Fruit fly (Drosophila melanogaster) whole organism, embryonic: ENCODE data around the gene Vps37B.

Source experiments
- CG10274 ChIP-seq: fragments of 200-800 bp; sonication (Bioruptor generic); optimal IDR thresholded peaks from 3 replicates; lab custom pipeline; 2017; ENCODE audit warnings: missing biosample characterization, mild to moderate bottlenecking, missing genetic modification characterization
- CG12744 ChIP-seq: fragments of 200-800 bp; sonication (Bioruptor generic); optimal IDR thresholded peaks from 2 replicates; lab custom pipeline; 2016; ENCODE audit warnings: missing biosample characterization, missing genetic modification characterization
- CG13123 ChIP-seq: fragments of 200-800 bp; sonication (Bioruptor generic); optimal IDR thresholded peaks from 2 replicates; lab custom pipeline; 2016; ENCODE audit warnings: missing biosample characterization, missing genetic modification characterization
- CG14441 ChIP-seq: fragments of 200-800 bp; sonication (Bioruptor generic); IDR thresholded peaks from 2 replicates; pipeline ENCODE4 v1.3.6; 2022; ENCODE audit warnings: missing biosample characterization, missing genetic modification characterization
- CG14860 ChIP-seq: fragments of 200-800 bp; sonication (Bioruptor generic); IDR thresholded peaks from 3 replicates; pipeline ENCODE4 v1.3.6; 2022; ENCODE audit warnings: missing biosample characterization, missing genetic modification characterization; ENCODE audit not compliant: partially characterized antibody
- CG1602 ChIP-seq: fragments of 200-800 bp; sonication (Bioruptor generic); optimal IDR thresholded peaks from 3 replicates; lab custom pipeline; 2016; ENCODE audit warnings: missing biosample characterization, missing genetic modification characterization
- CG16815 ChIP-seq: fragments of 200-800 bp; sonication (Bioruptor generic); optimal IDR thresholded peaks from 3 replicates; lab custom pipeline; 2017; ENCODE audit warnings: missing biosample characterization, mild to moderate bottlenecking, missing genetic modification characterization
- CG17385 ChIP-seq: fragments of 200-800 bp; sonication (Bioruptor generic); optimal IDR thresholded peaks from 3 replicates; lab custom pipeline; 2018; ENCODE audit warnings: missing biosample characterization, mild to moderate bottlenecking, missing genetic modification characterization
- CG2120 ChIP-seq: fragments of 200-800 bp; sonication (Bioruptor generic); optimal IDR thresholded peaks from 3 replicates; lab custom pipeline; 2016; ENCODE audit warnings: missing biosample characterization, missing genetic modification characterization
- CG2712 ChIP-seq: fragments of 200-800 bp; optimal IDR thresholded peaks from 3 replicates; lab custom pipeline; 2019; ENCODE audit warnings: missing biosample characterization, mild to moderate bottlenecking, missing genetic modification characterization, moderate library complexity
- CG2875 ChIP-seq: fragments of 200-800 bp; sonication (Bioruptor generic); optimal IDR thresholded peaks from 2 replicates; lab custom pipeline; 2017; ENCODE audit warnings: missing biosample characterization, mild to moderate bottlenecking, missing genetic modification characterization, missing genetic modification reagents
- CG3838 ChIP-seq: fragments of 200-800 bp; sonication (Bioruptor generic); optimal IDR thresholded peaks from 3 replicates; lab custom pipeline; 2016; ENCODE audit warnings: missing biosample characterization, missing genetic modification characterization
- CG4424 ChIP-seq: fragments of 200-800 bp; sonication (Bioruptor generic); optimal IDR thresholded peaks from 3 replicates; lab custom pipeline; 2016; ENCODE audit warnings: missing biosample characterization, missing genetic modification characterization
- CG6689 ChIP-seq: fragments of 200-800 bp; sonication (Bioruptor generic); IDR thresholded peaks from 2 replicates; pipeline ENCODE4 v1.3.6; 2022; ENCODE audit warnings: missing biosample characterization, missing genetic modification characterization
- CG6813 ChIP-seq: fragments of 200-800 bp; sonication (Bioruptor generic); optimal IDR thresholded peaks from 2 replicates; lab custom pipeline; 2017; ENCODE audit warnings: missing biosample characterization, missing genetic modification characterization, mild to moderate bottlenecking, moderate library complexity, missing genetic modification reagents
- Eip74EF ChIP-seq, 2 experiments: fragments of 200-800 bp in 1 of 2; fragments of >200 bp in 1 of 2; sonication (Bioruptor generic) in 1 of 2; optimal IDR thresholded peaks; 2 replicates each; lab custom pipeline; 2017 to 2019; ENCODE audit warnings: missing biosample characterization in 2 of 2, missing genetic modification characterization in 2 of 2, mild to moderate bottlenecking in 1 of 2, moderate library complexity in 1 of 2
- Ets97D ChIP-seq: fragments of 200-800 bp; sonication (Bioruptor generic); optimal IDR thresholded peaks from 3 replicates; lab custom pipeline; 2016; ENCODE audit warnings: missing biosample characterization, missing genetic modification characterization
- H2.0 ChIP-seq: fragments of 200-800 bp; sonication (Bioruptor generic); IDR thresholded peaks from 2 replicates; pipeline ENCODE4 v1.3.6; 2022; ENCODE audit warnings: missing biosample characterization, missing genetic modification characterization
- HLH3B ChIP-seq: fragments of 200-800 bp; sonication (Bioruptor generic); IDR thresholded peaks from 2 replicates; pipeline ENCODE4 v1.3.6; 2022; ENCODE audit warnings: missing biosample characterization, missing genetic modification characterization
- Hmr ChIP-seq: fragments of 200-800 bp; sonication (Bioruptor generic); optimal IDR thresholded peaks from 3 replicates; lab custom pipeline; 2017; ENCODE audit warnings: mild to moderate bottlenecking, missing biosample characterization, missing genetic modification reagents, missing genetic modification characterization
- NC2α ChIP-seq: fragments of 200-800 bp; sonication (Bioruptor generic); optimal IDR thresholded peaks from 2 replicates; lab custom pipeline; 2016; ENCODE audit warnings: missing biosample characterization, missing genetic modification characterization
- NC2β ChIP-seq: fragments of 200-800 bp; sonication (Bioruptor generic); optimal IDR thresholded peaks from 2 replicates; lab custom pipeline; 2016; ENCODE audit warnings: missing biosample characterization, missing genetic modification characterization
- Nf-YB ChIP-seq: fragments of 200-800 bp; sonication (Bioruptor generic); optimal IDR thresholded peaks from 3 replicates; lab custom pipeline; 2019; ENCODE audit warnings: missing biosample characterization, mild to moderate bottlenecking, missing genetic modification characterization, moderate library complexity
- Scr ChIP-seq: fragments of 200-800 bp; sonication (Bioruptor generic); IDR thresholded peaks from 2 replicates; pipeline ENCODE4 v1.3.6; 2022; ENCODE audit warnings: missing biosample characterization, missing genetic modification characterization; ENCODE audit not compliant: partially characterized antibody
- Sry-β ChIP-seq: fragments of 200-800 bp; sonication (Bioruptor generic); optimal IDR thresholded peaks from 2 replicates; lab custom pipeline; 2018; ENCODE audit warnings: missing biosample characterization, mild to moderate bottlenecking, missing genetic modification characterization, moderate library complexity
- Ssrp ChIP-seq: fragments of 200-800 bp; sonication (Bioruptor generic); optimal IDR thresholded peaks from 2 replicates; lab custom pipeline; 2018; ENCODE audit warnings: missing biosample characterization, mild to moderate bottlenecking, missing genetic modification characterization, moderate library complexity
- TFAM ChIP-seq: fragments of 200-800 bp; sonication (Bioruptor generic); optimal IDR thresholded peaks from 2 replicates; lab custom pipeline; 2017; ENCODE audit warnings: missing biosample characterization, missing genetic modification characterization, inconsistent platforms
- Vsx1 ChIP-seq: fragments of 200-800 bp; sonication (Bioruptor generic); optimal IDR thresholded peaks from 2 replicates; lab custom pipeline; 2017; ENCODE audit warnings: missing biosample characterization, mild to moderate bottlenecking, missing genetic modification characterization, missing genetic modification reagents
- bbx ChIP-seq: fragments of 200-800 bp; sonication (Bioruptor generic); IDR thresholded peaks from 2 replicates; pipeline ENCODE4 v1.3.6; 2022; ENCODE audit warnings: missing biosample characterization, missing genetic modification characterization; ENCODE audit not compliant: partially characterized antibody
- btn ChIP-seq: fragments of 200-800 bp; sonication (Bioruptor generic); optimal IDR thresholded peaks from 2 replicates; lab custom pipeline; 2016; ENCODE audit warnings: missing biosample characterization, missing genetic modification characterization
- chinmo ChIP-seq: fragments of 200-800 bp; sonication (Bioruptor generic); IDR thresholded peaks from 4 replicates; pipeline ENCODE4 v1.3.6; 2022; ENCODE audit warnings: missing biosample characterization, missing genetic modification characterization; ENCODE audit not compliant: partially characterized antibody
- ci ChIP-seq: fragments of 200-800 bp; sonication (Bioruptor generic); IDR thresholded peaks from 3 replicates; pipeline ENCODE4 v1.3.6; 2022; ENCODE audit warnings: missing biosample characterization, missing genetic modification characterization
- dmrt11E ChIP-seq: fragments of 200-800 bp; sonication (Bioruptor generic); optimal IDR thresholded peaks from 3 replicates; lab custom pipeline; 2018; ENCODE audit warnings: missing biosample characterization, mild to moderate bottlenecking, missing genetic modification characterization, moderate library complexity
- exex ChIP-seq: fragments of 200-800 bp; sonication (Bioruptor generic); optimal IDR thresholded peaks from 4 replicates; lab custom pipeline; 2018; ENCODE audit warnings: missing biosample characterization, mild to moderate bottlenecking, missing genetic modification characterization, moderate library complexity
- fd64A ChIP-seq: fragments of 200-800 bp; sonication (Bioruptor generic); optimal IDR thresholded peaks from 3 replicates; lab custom pipeline; 2018; ENCODE audit warnings: missing biosample characterization, mild to moderate bottlenecking, missing genetic modification characterization
- fu2 ChIP-seq: fragments of 200-800 bp; sonication (Bioruptor generic); optimal IDR thresholded peaks from 2 replicates; lab custom pipeline; 2016; ENCODE audit warnings: missing biosample characterization, missing genetic modification characterization
- grn ChIP-seq: fragments of 200-800 bp; sonication (Bioruptor generic); optimal IDR thresholded peaks from 3 replicates; lab custom pipeline; 2017; ENCODE audit warnings: missing biosample characterization, missing genetic modification characterization
- hkb ChIP-seq, 2 experiments: fragments of 200-800 bp in 1 of 2; fragments of >200 bp in 1 of 2; sonication (Bioruptor generic) in 1 of 2; IDR thresholded peaks in 1 of 2; optimal IDR thresholded peaks in 1 of 2; 2 replicates each; pipeline versions ENCODE4 v1.3.6 to Lab custom; 2017 to 2022; ENCODE audit warnings: missing biosample characterization in 1 of 2, missing genetic modification characterization in 1 of 2
- hth ChIP-seq: fragments of >200 bp; optimal IDR thresholded peaks from 2 replicates; lab custom pipeline; 2017; ENCODE audit warnings: inconsistent platforms
- ind ChIP-seq: fragments of 200-800 bp; sonication (Bioruptor generic); optimal IDR thresholded peaks from 3 replicates; lab custom pipeline; 2016; ENCODE audit warnings: missing biosample characterization, missing genetic modification characterization
- kni ChIP-seq: fragments of 200-800 bp; sonication (Bioruptor generic); optimal IDR thresholded peaks from 3 replicates; lab custom pipeline; 2017; ENCODE audit warnings: mild to moderate bottlenecking, missing biosample characterization, missing genetic modification reagents, missing genetic modification characterization
- mld ChIP-seq: fragments of 200-800 bp; sonication (Bioruptor generic); IDR thresholded peaks from 3 replicates; pipeline ENCODE4 v1.3.6; 2022; ENCODE audit warnings: missing biosample characterization, missing genetic modification characterization; ENCODE audit not compliant: partially characterized antibody
- org-1 ChIP-seq: fragments of 200-800 bp; sonication (Bioruptor generic); optimal IDR thresholded peaks from 2 replicates; lab custom pipeline; 2017; ENCODE audit warnings: missing biosample characterization, missing genetic modification characterization
- rib ChIP-seq: fragments of 200-800 bp; sonication (Bioruptor generic); IDR thresholded peaks from 2 replicates; pipeline ENCODE4 v1.3.6; 2022; ENCODE audit warnings: missing biosample characterization, missing genetic modification characterization
- ro ChIP-seq: fragments of 200-800 bp; sonication (Bioruptor generic); IDR thresholded peaks from 2 replicates; pipeline ENCODE4 v1.3.6; 2022; ENCODE audit warnings: missing biosample characterization, missing genetic modification characterization
- tin ChIP-seq: fragments of 200-800 bp; sonication (Bioruptor generic); optimal IDR thresholded peaks from 3 replicates; lab custom pipeline; 2016; ENCODE audit warnings: missing biosample characterization, missing genetic modification characterization
- zen2 ChIP-seq: fragments of 200-800 bp; sonication (Bioruptor generic); IDR thresholded peaks from 3 replicates; pipeline ENCODE4 v1.3.6; 2022; ENCODE audit warnings: missing biosample characterization, missing genetic modification characterization; ENCODE audit not compliant: partially characterized antibody
- zfh1 ChIP-seq: fragments of 200-800 bp; sonication (Bioruptor generic); IDR thresholded peaks from 3 replicates; pipeline ENCODE4 v1.3.6; 2022; ENCODE audit warnings: missing biosample characterization, missing genetic modification characterization

Vps37B gene

dm6 chr3R:5256462-5257146 lies 30.6 kb downstream of the Vps37B start, which contains the start of the genes Enoph and Hph (continued):
- TF ChIP-seq ci (GFP tag; lab: Robert Waterston, UW) (no peak), Vsx1 (GFP tag; lab: Kevin White, UChicago) (peak; percentile 50), H2.0 (no peak), Hmr (GFP tag; lab: Kevin White, UChicago) (peak; percentile 67), dmrt11E (tag; lab: Kevin White, UChicago) (peak; percentile 56), CG2712 (peak; percentile 76), CG10274 (peak; percentile 46), NC2β (GFP tag; lab: Kevin White, UChicago) (peak; percentile 12), Ets97D (GFP tag; lab: Kevin White, UChicago) (peak; percentile 62), CG4424 (GFP tag; lab: Kevin White, UChicago) (peak; percentile 66), bbx (GFP tag; lab: Robert Waterston, UW) (peak; percentile 83), chinmo (GFP tag; lab: Robert Waterston, UW) (peak; percentile 84; the same call in 2 of the 4 replicates), zen2 (peak; percentile 39; the same call in 1 of the 3 replicates), Scr (GFP tag; lab: Robert Waterston, UW) (peak; percentile 84), kni (GFP tag; lab: Kevin White, UChicago) (no peak), org-1 (GFP tag; lab: Kevin White, UChicago) (no peak), CG6813 (GFP tag; lab: Kevin White, UChicago) (no peak), hth (lab: Kevin White, UChicago) (no peak), fd64A (no peak), grn (GFP tag; lab: Kevin White, UChicago) (no peak), HLH3B (GFP tag; lab: Robert Waterston, UW) (peak; percentile 48; the same call in 1 of the 2 replicates), CG6689 (GFP tag; lab: Robert Waterston, UW) (peak; percentile 50; the same call in 1 of the 2 replicates), ro (GFP tag; lab: Robert Waterston, UW) (no peak), CG2120 (GFP tag; lab: Kevin White, UChicago) (peak; percentile 77), Nf-YB (no peak), Sry-β (GFP tag; lab: Kevin White, UChicago) (peak; percentile 46), mld (GFP tag; lab: Robert Waterston, UW) (peak; percentile 48; the same call in 1 of the 3 replicates), btn (no peak), CG16815 (GFP tag; lab: Kevin White, UChicago) (peak; percentile 22), CG12744 (GFP tag; lab: Kevin White, UChicago) (no peak), Ssrp (peak; percentile 41), CG1602 (GFP tag; lab: Kevin White, UChicago) (peak; percentile 59), CG13123 (GFP tag; lab: Kevin White, UChicago) (no peak), TFAM (GFP tag; lab: Kevin White, UChicago) (no peak), tin (GFP tag; lab: Kevin White, UChicago) (peak; percentile 69), NC2α (GFP tag; lab: Kevin White, UChicago) (no peak), CG17385 (GFP tag; lab: Kevin White, UChicago) (peak; percentile 46), zfh1 (GFP tag; lab: Robert Waterston, UW) (peak; percentile 50; the same call in 2 of the 3 replicates), rib (GFP tag; lab: Robert Waterston, UW) (peak; percentile 47; the same call in 1 of the 2 replicates), fu2 (GFP tag; lab: Kevin White, UChicago) (peak; percentile 51), ind (peak; percentile 69), CG2875 (no peak), hkb (optimal IDR thresholded peaks at IDR 0.05; lab: Kevin White, UChicago) (no peak), hkb (GFP tag; IDR thresholded peaks at IDR 0.05; lab: Robert Waterston, UW) (no peak; the same call in 1 of the 2 replicates), CG3838 (no peak), CG14860 (GFP tag; lab: Robert Waterston, UW) (peak; percentile 75; the same call in 2 of the 3 replicates), CG14441 (peak; percentile 54), exex (tag; lab: Kevin White, UChicago) (peak; percentile 11), Eip74EF (GFP tag; optimal IDR thresholded peaks at IDR 0.05; lab: Kevin White, UChicago) (no peak)
